Fruit fly (Drosophila melanogaster): ENCODE data around the gene Ptp61F.

Ptp61F gene

DNA sequence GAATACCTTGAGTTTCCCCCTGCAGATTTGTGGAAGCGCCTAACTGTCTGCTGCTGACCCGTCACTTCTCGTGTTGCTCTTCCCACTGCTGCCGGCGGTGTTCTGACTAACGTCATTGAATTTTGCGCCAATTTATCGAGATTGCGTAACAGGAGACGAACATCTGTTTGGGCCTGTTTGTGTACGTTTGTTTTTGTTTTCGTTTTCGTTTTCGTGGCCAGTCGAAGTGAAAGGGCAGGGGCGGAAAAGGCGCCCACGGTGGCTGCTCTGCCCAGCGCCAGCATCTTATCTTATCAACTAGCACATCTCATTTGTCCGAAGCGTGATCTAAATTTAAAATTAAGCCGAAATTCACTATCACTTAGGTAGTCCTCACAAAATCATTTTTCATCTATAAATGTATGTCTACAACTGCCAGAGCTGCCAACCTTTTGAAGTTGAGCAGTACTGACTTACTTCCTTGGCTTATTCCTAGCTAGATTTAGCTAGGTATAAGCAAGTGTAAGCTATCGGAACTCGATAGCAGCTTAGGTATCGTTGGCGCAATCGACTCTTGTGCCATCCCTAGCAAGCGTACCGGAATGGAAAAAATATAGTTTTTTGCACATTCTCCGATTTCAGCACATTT is 167.9 kb downstream of the Ptp61F start, which contains the start of the genes Ctr9 and Nt5a (continued):
- no peak for TF ChIP-seq fd102C (GFP tag; optimal IDR thresholded peaks at IDR 0.05)
- TF ChIP-seq Opbp (GFP tag; IDR thresholded peaks at IDR 0.05; ENCODE audit: partially characterized antibody): peak; percentile 88
- 0 out of 2 replicates have a peak, but pooled peaks have one; percentile 6 for TF ChIP-seq CG17328 (GFP tag; IDR thresholded peaks at IDR 0.05)
- peak; percentile 33 for TF ChIP-seq CG10654 (GFP tag; optimal IDR thresholded peaks at IDR 0.05)
- peak; percentile 32 for TF ChIP-seq sisA (GFP tag; IDR thresholded peaks at IDR 0.05)
- TF ChIP-seq ase (GFP tag; IDR thresholded peaks at IDR 0.05): no peak
- TF ChIP-seq HmgD (GFP tag; optimal IDR thresholded peaks at IDR 0.05): peak; percentile 41
- TF ChIP-seq CG31441 (GFP tag; IDR thresholded peaks at IDR 0.05): no peak
- peak; percentile 51 for TF ChIP-seq gcm2 (GFP tag; optimal IDR thresholded peaks at IDR 0.05)
- TF ChIP-seq Asciz (GFP tag; optimal IDR thresholded peaks at IDR 0.05): no peak
- peak; percentile 24 for TF ChIP-seq hkb (optimal IDR thresholded peaks at IDR 0.05)
- peak; percentile 36; the same call in 1 of the 2 replicates for TF ChIP-seq hkb (GFP tag; IDR thresholded peaks at IDR 0.05)
- TF ChIP-seq dm (GFP tag; optimal IDR thresholded peaks at IDR 0.05): peak; percentile 54
- peak; percentile 49 for TF ChIP-seq nerfin-2 (GFP tag; IDR thresholded peaks at IDR 0.05; ENCODE audit: partially characterized antibody)
- no peak for TF ChIP-seq danr (GFP tag; IDR thresholded peaks at IDR 0.05)
- TF ChIP-seq CG32532 (GFP tag; IDR thresholded peaks at IDR 0.05): peak; percentile 65
- TF ChIP-seq CG1024 (GFP tag; IDR thresholded peaks at IDR 0.05): no peak
- TF ChIP-seq da (GFP tag; optimal IDR thresholded peaks at IDR 0.05): peak; percentile 28
- no peak for TF ChIP-seq org-1 (GFP tag; optimal IDR thresholded peaks at IDR 0.05)
- peak; percentile 64; the same call in 1 of the 2 replicates for TF ChIP-seq sna (GFP tag; IDR thresholded peaks at IDR 0.05; ENCODE audit: partially characterized antibody)
- no peak for TF ChIP-seq btn (GFP tag; optimal IDR thresholded peaks at IDR 0.05)
- TF ChIP-seq lab (GFP tag; optimal IDR thresholded peaks at IDR 0.05): no peak
- TF ChIP-seq zf30C (GFP tag; optimal IDR thresholded peaks at IDR 0.05): peak; percentile 17
- TF ChIP-seq ewg (GFP tag; optimal IDR thresholded peaks at IDR 0.05): no peak
- no peak for TF ChIP-seq E2f1 (GFP tag; IDR thresholded peaks at IDR 0.05)
- TF ChIP-seq HLH54F (GFP tag; optimal IDR thresholded peaks at IDR 0.05): peak; percentile 65
- no peak for TF ChIP-seq CG17568 (GFP tag; optimal IDR thresholded peaks at IDR 0.05)
- TF ChIP-seq CG18764 (GFP tag; optimal IDR thresholded peaks at IDR 0.05): no peak
- TF ChIP-seq gem (tag; optimal IDR thresholded peaks at IDR 0.05): no peak
- TF ChIP-seq pfk (GFP tag; optimal IDR thresholded peaks at IDR 0.05): no peak
- no peak for TF ChIP-seq Mrtf (GFP tag; IDR thresholded peaks at IDR 0.05)
- peak; percentile 11 for TF ChIP-seq fd3F (GFP tag; optimal IDR thresholded peaks at IDR 0.05)
- TF ChIP-seq vvl (GFP tag; IDR thresholded peaks at IDR 0.05): peak; percentile 78
- TF ChIP-seq fd96Cb (tag; optimal IDR thresholded peaks at IDR 0.05): no peak
- TF ChIP-seq Meics (GFP tag; optimal IDR thresholded peaks at IDR 0.05): peak; percentile 45
- no peak for TF ChIP-seq Sox100B (GFP tag; optimal IDR thresholded peaks at IDR 0.05)
- TF ChIP-seq CG13287 (GFP tag; IDR thresholded peaks at IDR 0.05; ENCODE audit: partially characterized antibody): peak; percentile 87
- peak; percentile 26 for TF ChIP-seq slp2 (GFP tag; optimal IDR thresholded peaks at IDR 0.05)
- no peak for TF ChIP-seq sima (GFP tag; optimal IDR thresholded peaks at IDR 0.05)
- TF ChIP-seq vfl (GFP tag; optimal IDR thresholded peaks at IDR 0.05): peak; percentile 71
- TF ChIP-seq CG18011 (GFP tag; optimal IDR thresholded peaks at IDR 0.05): peak; percentile 42
- no peak for TF ChIP-seq CG9727 (GFP tag; optimal IDR thresholded peaks at IDR 0.05)
- no peak for TF ChIP-seq peb (GFP tag; IDR thresholded peaks at IDR 0.05)
- peak; percentile 44 for TF ChIP-seq CG9876 (GFP tag; optimal IDR thresholded peaks at IDR 0.05)
- peak; percentile 71 for TF ChIP-seq Scr (GFP tag; IDR thresholded peaks at IDR 0.05; ENCODE audit: partially characterized antibody)
- TF ChIP-seq maf-S (GFP tag; optimal IDR thresholded peaks at IDR 0.05): peak; percentile 45
- peak; percentile 56 for TF ChIP-seq ems (GFP tag; optimal IDR thresholded peaks at IDR 0.05)
- peak; percentile 46; the same call in 1 of the 2 replicates for TF ChIP-seq ranshi (GFP tag; IDR thresholded peaks at IDR 0.05)
- peak; percentile 60 for TF ChIP-seq fu2 (GFP tag; optimal IDR thresholded peaks at IDR 0.05)
- TF ChIP-seq CG16815 (GFP tag; optimal IDR thresholded peaks at IDR 0.05): no peak

Data from whole organism, embryonic.